Fruit fly (Drosophila melanogaster) whole organism, pupa: ENCODE results near the gene CG7126.

Experiments
- CG10348 ChIP-seq: fragments of 200-800 bp; sonication (Bioruptor generic); IDR thresholded peaks from 2 replicates; pipeline ENCODE4 v1.3.6; 2022; ENCODE audit warnings: missing biosample characterization, missing genetic modification characterization
- CG12605 ChIP-seq: fragments of 200-800 bp; sonication (Bioruptor generic); IDR thresholded peaks from 2 replicates; pipeline ENCODE4 v1.3.6; 2022; ENCODE audit warnings: missing biosample characterization, missing genetic modification characterization
- CG13204 ChIP-seq: fragments of 200-800 bp; sonication (Bioruptor generic); optimal IDR thresholded peaks from 2 replicates; lab custom pipeline; 2018; ENCODE audit warnings: missing biosample characterization, mild to moderate bottlenecking, missing genetic modification characterization, moderate library complexity
- CG4496 ChIP-seq: fragments of 200-800 bp; sonication (Bioruptor generic); IDR thresholded peaks from 3 replicates; pipeline ENCODE4 v1.3.6; 2022; ENCODE audit warnings: missing biosample characterization, missing genetic modification characterization
- CG8159 ChIP-seq: fragments of 200-800 bp; sonication (Bioruptor generic); optimal IDR thresholded peaks from 3 replicates; lab custom pipeline; 2018; ENCODE audit warnings: missing biosample characterization, mild to moderate bottlenecking, missing genetic modification characterization, moderate library complexity
- CG8301 ChIP-seq: fragments of 200-800 bp; sonication (Bioruptor generic); optimal IDR thresholded peaks from 2 replicates; lab custom pipeline; 2018; ENCODE audit warnings: missing biosample characterization, mild to moderate bottlenecking, missing genetic modification characterization
- D1 ChIP-seq: fragments of 200-800 bp; sonication (Bioruptor generic); optimal IDR thresholded peaks from 2 replicates; lab custom pipeline; 2018; ENCODE audit warnings: missing biosample characterization, mild to moderate bottlenecking, missing genetic modification characterization, moderate library complexity
- EcR ChIP-seq: fragments of 200-800 bp; sonication (Bioruptor generic); optimal IDR thresholded peaks from 3 replicates; lab custom pipeline; 2019; ENCODE audit warnings: missing biosample characterization, missing genetic modification characterization, mild to moderate bottlenecking, moderate library complexity, missing genetic modification reagents
- Ets98B ChIP-seq: fragments of 200-800 bp; sonication (Bioruptor generic); IDR thresholded peaks from 2 replicates; pipeline ENCODE4 v1.3.6; 2022; ENCODE audit warnings: missing biosample characterization, missing genetic modification characterization
- Pif1A ChIP-seq: fragments of 200-800 bp; sonication (Bioruptor generic); optimal IDR thresholded peaks from 3 replicates; lab custom pipeline; 2016; ENCODE audit warnings: missing biosample characterization, missing genetic modification characterization
- Pif1B ChIP-seq: fragments of 200-800 bp; sonication (Bioruptor generic); optimal IDR thresholded peaks from 3 replicates; lab custom pipeline; 2016; ENCODE audit warnings: missing biosample characterization, missing genetic modification characterization
- fd96Ca ChIP-seq: fragments of 200-800 bp; sonication (Bioruptor generic); IDR thresholded peaks from 3 replicates; pipeline ENCODE4 v1.3.6; 2022; ENCODE audit warnings: missing biosample characterization, missing genetic modification characterization
- gl ChIP-seq: fragments of 200-800 bp; sonication (Bioruptor generic); optimal IDR thresholded peaks from 2 replicates; lab custom pipeline; 2018; ENCODE audit warnings: missing biosample characterization, mild to moderate bottlenecking, missing genetic modification characterization

DNA sequence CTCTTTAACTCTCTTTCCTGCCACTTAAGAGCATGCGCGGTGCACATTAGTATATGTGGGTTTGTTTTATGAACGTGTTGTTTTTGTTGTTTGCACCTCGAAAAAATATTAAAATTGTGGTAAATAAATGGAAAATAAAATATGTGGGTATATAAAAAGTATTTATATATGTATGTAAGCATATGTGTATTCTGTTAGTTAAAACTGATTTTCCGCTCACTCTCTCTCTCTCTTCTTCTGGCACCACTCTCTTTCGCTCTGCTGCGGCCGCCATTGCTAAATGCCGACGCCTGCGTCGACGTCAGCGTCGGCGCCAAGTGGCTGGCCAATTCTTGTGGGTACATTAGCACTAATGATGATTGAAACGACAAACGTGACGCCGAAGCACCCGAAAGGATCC, 37.4 kb downstream of the CG7126 start:
- no peak for TF ChIP-seq CG8159 (tag; lab: Kevin White, UChicago)
- TF ChIP-seq CG4496 (GFP tag; lab: Robert Waterston, UW): no peak
- TF ChIP-seq Pif1A: no peak
- TF ChIP-seq CG13204 (GFP tag; lab: Kevin White, UChicago): no peak
- TF ChIP-seq CG12605 (GFP tag; lab: Robert Waterston, UW): no peak
- TF ChIP-seq CG8301 (tag; lab: Kevin White, UChicago): no peak
- TF ChIP-seq Pif1B: no peak
- no peak for TF ChIP-seq CG10348 (GFP tag; lab: Robert Waterston, UW)
- TF ChIP-seq fd96Ca: no peak
- TF ChIP-seq D1 (tag; lab: Kevin White, UChicago): no peak
- TF ChIP-seq Ets98B (GFP tag; lab: Robert Waterston, UW): no peak
- no peak for TF ChIP-seq EcR
- TF ChIP-seq gl (tag; lab: Kevin White, UChicago): no peak
